Worm (Caenorhabditis elegans): ENCODE results near the gene C01G10.9.

C01G10.9 gene

ce11 chrV:15055873-15056272 lies 26.5 kb upstream of the C01G10.9 start, which contains the start of gene C25D7.16:
Gene C25D7.16 (plus strand): TSS chrV:15056173.
- TF ChIP-seq egl-13 (tag; optimal IDR thresholded peaks at IDR 0.05): no peak
- TF ChIP-seq efl-1 (optimal IDR thresholded peaks at IDR 0.05): no peak
- TF ChIP-seq efl-1 (GFP tag; optimal IDR thresholded peaks at IDR 0.05 in 1 of 2): peak in 1 of 2 experiments; percentile 49

- no peak for TF ChIP-seq irx-1 (tag; optimal IDR thresholded peaks at IDR 0.05)
- TF ChIP-seq C34B4.2 (tag; optimal IDR thresholded peaks at IDR 0.05): no peak
- TF ChIP-seq rnt-1 (tag; optimal IDR thresholded peaks at IDR 0.05): no peak
- no peak for TF ChIP-seq lir-3 (tag; optimal IDR thresholded peaks at IDR 0.05; ENCODE audit: poor library complexity)
- no peak for TF ChIP-seq swsn-7 (tag; optimal IDR thresholded peaks at IDR 0.05)
- no peak for TF ChIP-seq C16A3.4 (tag; optimal IDR thresholded peaks at IDR 0.05)
- no peak for TF ChIP-seq isw-1 (GFP tag; IDR thresholded peaks at IDR 0.05)
- no peak for TF ChIP-seq elt-3 (tag; optimal IDR thresholded peaks at IDR 0.05)
- TF ChIP-seq lin-35 (GFP tag; optimal IDR thresholded peaks at IDR 0.05): no peak
- TF ChIP-seq F16B12.6 (tag; optimal IDR thresholded peaks at IDR 0.05): no peak
- no peak for TF ChIP-seq nhr-19 (GFP tag; conservative IDR thresholded peaks at IDR 0.05)
- no peak for TF ChIP-seq mdl-1 (tag; optimal IDR thresholded peaks at IDR 0.05)
Measured at ce11 chrV:15056346-15056839, 25.9 kb upstream of the C01G10.9 start.

ce11 chrV:15057724-15058123 lies 24.6 kb upstream of the C01G10.9 start:
- TF ChIP-seq efl-1 (optimal IDR thresholded peaks at IDR 0.05): no peak
- TF ChIP-seq efl-1 (GFP tag; optimal IDR thresholded peaks at IDR 0.05 in 1 of 2): no peak

ce11 chrV:15058423-15058822 lies 23.9 kb upstream of the C01G10.9 start:
- TF ChIP-seq lsy-2 (tag; optimal IDR thresholded peaks at IDR 0.05) (no peak), hpl-2 (GFP tag; optimal IDR thresholded peaks at IDR 0.05) (no peak), fkh-10 (GFP tag; optimal IDR thresholded peaks at IDR 0.05) (no peak), nhr-85 (tag) (peak; percentile 34), skn-1 (tag; optimal IDR thresholded peaks at IDR 0.05) (no peak), snpc-4 (tag; optimal IDR thresholded peaks at IDR 0.05) (no peak), nhr-12 (tag; optimal IDR thresholded peaks at IDR 0.05) (no peak)

- no peak for TF ChIP-seq nhr-12 (tag; optimal IDR thresholded peaks at IDR 0.05)
- TF ChIP-seq sptf-1 (tag; optimal IDR thresholded peaks at IDR 0.05): no peak
- TF ChIP-seq grh-1 (GFP tag; IDR thresholded peaks at IDR 0.05): 0 out of 2 replicates have a peak, but pooled peaks have one; percentile 2
- TF ChIP-seq efl-1 (optimal IDR thresholded peaks at IDR 0.05): no peak
- TF ChIP-seq efl-1 (GFP tag; optimal IDR thresholded peaks at IDR 0.05 in 1 of 2): peak in 1 of 2 experiments; percentile 87
- TF ChIP-seq lin-39 (tag; optimal IDR thresholded peaks at IDR 0.05): no peak
- no peak for TF ChIP-seq fos-1 (tag; optimal IDR thresholded peaks at IDR 0.05)
- no peak for TF ChIP-seq lin-13 (GFP tag; optimal IDR thresholded peaks at IDR 0.05)
- TF ChIP-seq nhr-85 (tag): no peak
Measured at ce11 chrV:15058965-15059364, 23.4 kb upstream of the C01G10.9 start.

ce11 chrV:15059534-15059933 lies 22.8 kb upstream of the C01G10.9 start, which contains the start of the genes mcm-3 and C25D7.15:
Gene mcm-3 (minus strand): TSS chrV:15059599.
Gene C25D7.15 (plus strand): TSS chrV:15059808.
- TF ChIP-seq lin-15B (tag; optimal IDR thresholded peaks at IDR 0.05): peak; percentile 13
- TF ChIP-seq aha-1 (tag; optimal IDR thresholded peaks at IDR 0.05): no peak
- peak; percentile 34 for TF ChIP-seq C16A3.4 (tag; optimal IDR thresholded peaks at IDR 0.05)
- TF ChIP-seq nhr-90 (tag; optimal IDR thresholded peaks at IDR 0.05; ENCODE audit: poor library complexity): peak; percentile 41
- TF ChIP-seq nhr-85 (tag): peak; percentile 38
- peak; percentile 49 for TF ChIP-seq snu-23 (GFP tag; optimal IDR thresholded peaks at IDR 0.05)
- TF ChIP-seq unc-30 (tag; optimal IDR thresholded peaks at IDR 0.05): no peak
- TF ChIP-seq rnt-1 (tag; optimal IDR thresholded peaks at IDR 0.05): peak; percentile 31
- TF ChIP-seq fos-1 (tag; optimal IDR thresholded peaks at IDR 0.05): no peak
- TF ChIP-seq mep-1 (tag; optimal IDR thresholded peaks at IDR 0.05): peak; percentile 49
- no peak for TF ChIP-seq hlh-4 (tag; optimal IDR thresholded peaks at IDR 0.05)
- peak; percentile 67 to 87 for TF ChIP-seq efl-1 (optimal IDR thresholded peaks at IDR 0.05)
- TF ChIP-seq efl-1 (GFP tag; optimal IDR thresholded peaks at IDR 0.05 in 1 of 2): peak; percentile 88 to 98
- no peak for TF ChIP-seq isw-1 (GFP tag; IDR thresholded peaks at IDR 0.05)
- peak; percentile 13 for TF ChIP-seq nhr-20 (tag; optimal IDR thresholded peaks at IDR 0.05)
- peak; percentile 67 for TF ChIP-seq unc-130 (tag; optimal IDR thresholded peaks at IDR 0.05)
- peak; percentile 71 to 90 for TF ChIP-seq lin-35 (GFP tag; optimal IDR thresholded peaks at IDR 0.05)
- no peak for TF ChIP-seq nhr-84 (tag; optimal IDR thresholded peaks at IDR 0.05)
- peak; percentile 37 for TF ChIP-seq skn-1 (tag; optimal IDR thresholded peaks at IDR 0.05)
- TF ChIP-seq ces-1 (GFP tag; optimal IDR thresholded peaks at IDR 0.05): no peak
- peak in 1 of 6 experiments; percentile 8 for TF ChIP-seq elt-3 (tag; optimal IDR thresholded peaks at IDR 0.05)
- peak; percentile 25 for TF ChIP-seq nhr-47 (tag; optimal IDR thresholded peaks at IDR 0.05)
- TF ChIP-seq blmp-1 (tag; optimal IDR thresholded peaks at IDR 0.05): peak; percentile 33
- peak; percentile 82 to 89 (median 85) for TF ChIP-seq dpl-1 (GFP tag; optimal IDR thresholded peaks at IDR 0.05)
- TF ChIP-seq F16B12.6 (tag; optimal IDR thresholded peaks at IDR 0.05): peak; percentile 88
- no peak for TF ChIP-seq sup-37 (GFP tag; optimal IDR thresholded peaks at IDR 0.05)

Measured in whole organism, L1 larva.